Fruit fly (Drosophila melanogaster) Kc167 (cell line): ENCODE data around the gene Sfp26Ad.

Experiments
- Myc ChIP-seq: fragments of >200 bp; optimal IDR thresholded peaks from 2 replicates; lab custom pipeline; 2017; ENCODE audit warnings: missing external identifiers
- h ChIP-seq: fragments of >200 bp; optimal IDR thresholded peaks from 3 replicates; lab custom pipeline; 2018; ENCODE audit warnings: missing external identifiers
- insv ChIP-seq: fragments of >200 bp; optimal IDR thresholded peaks from 3 replicates; lab custom pipeline; 2018; ENCODE audit warnings: missing external identifiers
- psq ChIP-seq: fragments of >200 bp; optimal IDR thresholded peaks from 2 replicates; lab custom pipeline; 2017; ENCODE audit warnings: missing external identifiers
- ttk ChIP-seq: sonication (Bioruptor generic); optimal IDR thresholded peaks from 2 replicates; lab custom pipeline; 2017; ENCODE audit warnings: missing external identifiers

- TF ChIP-seq psq (lab: Kevin White, UChicago): no peak
- no peak for TF ChIP-seq h (lab: Kevin White, UChicago)
- no peak for TF ChIP-seq insv (lab: Kevin White, UChicago)
- no peak for TF ChIP-seq ttk (lab: Kevin White, UChicago)
- TF ChIP-seq Myc (lab: Kevin White, UChicago): no peak
Measured at dm6 chr2L:5980862-5981432, 37.8 kb upstream of the Sfp26Ad start, which contains the start of gene chic.
